Fruit fly (Drosophila melanogaster) S2 (cell line): Measurements from ENCODE around the gene nrv2.

Source experiments
- CG8478 ChIP-seq: fragments of >200 bp; optimal IDR thresholded peaks from 2 replicates; lab custom pipeline; 2018
- CTCF ChIP-seq, 2 experiments: fragments of >200 bp; optimal IDR thresholded peaks; 2 replicates each; lab custom pipeline; 2018

- TF ChIP-seq CG8478 = no peak
- TF ChIP-seq CTCF (optimal IDR thresholded peaks at IDR 0.05; lab: Kevin White, UChicago) = no peak
These were observed 10.7 kb downstream of the nrv2 start for dm6 chr2L:6787973-6788368.
